Fruit fly (Drosophila melanogaster): ENCODE measurements around the gene SCaMC.

The SCaMC gene

dm6 chr3L:12414189-12414964 is at the start of gene SCaMC:
SCaMC (minus strand) TSS chr3L:12414842.
- TF ChIP-seq EcR (GFP tag; optimal IDR thresholded peaks at IDR 0.05) (no peak), CG34367 (tag; optimal IDR thresholded peaks at IDR 0.05) (no peak), CG8159 (tag; optimal IDR thresholded peaks at IDR 0.05) (no peak), CG9948 (tag; optimal IDR thresholded peaks at IDR 0.05) (no peak), Snoo (tag; optimal IDR thresholded peaks at IDR 0.05) (no peak), CG14655 (GFP tag; optimal IDR thresholded peaks at IDR 0.05) (no peak), CG4496 (GFP tag; IDR thresholded peaks at IDR 0.05) (no peak), CG8301 (tag; optimal IDR thresholded peaks at IDR 0.05) (no peak), CG10348 (GFP tag; IDR thresholded peaks at IDR 0.05) (no peak)

- TF ChIP-seq CG9948 (tag; optimal IDR thresholded peaks at IDR 0.05) (no peak), CG12605 (GFP tag; IDR thresholded peaks at IDR 0.05) (no peak), CG4496 (GFP tag; IDR thresholded peaks at IDR 0.05) (no peak), EcR (GFP tag; optimal IDR thresholded peaks at IDR 0.05) (no peak), Pif1A (GFP tag; optimal IDR thresholded peaks at IDR 0.05) (no peak), CG8159 (tag; optimal IDR thresholded peaks at IDR 0.05) (no peak), CG15710 (tag; optimal IDR thresholded peaks at IDR 0.05) (no peak), CG8301 (tag; optimal IDR thresholded peaks at IDR 0.05) (no peak), CG10348 (GFP tag; IDR thresholded peaks at IDR 0.05) (no peak), CG17806 (tag; optimal IDR thresholded peaks at IDR 0.05) (no peak), Ets98B (GFP tag; IDR thresholded peaks at IDR 0.05) (no peak), gl (tag; optimal IDR thresholded peaks at IDR 0.05) (no peak), CG34367 (tag; optimal IDR thresholded peaks at IDR 0.05) (no peak), D1 (tag; optimal IDR thresholded peaks at IDR 0.05) (no peak), CG32121 (GFP tag; IDR thresholded peaks at IDR 0.05) (no peak)
Measured at dm6 chr3L:12463580-12463979, 48.9 kb upstream of the SCaMC start.

- TF ChIP-seq Snoo (tag; optimal IDR thresholded peaks at IDR 0.05) (no peak), gl (tag; optimal IDR thresholded peaks at IDR 0.05) (no peak), CG32121 (GFP tag; IDR thresholded peaks at IDR 0.05) (no peak), fd96Ca (GFP tag; IDR thresholded peaks at IDR 0.05) (no peak), EcR (GFP tag; optimal IDR thresholded peaks at IDR 0.05) (no peak), CG12605 (GFP tag; IDR thresholded peaks at IDR 0.05) (no peak), CG9948 (tag; optimal IDR thresholded peaks at IDR 0.05) (no peak), Ets98B (GFP tag; IDR thresholded peaks at IDR 0.05) (no peak)
Measured at dm6 chr3L:12461953-12462352, 47.3 kb upstream of the SCaMC start.

- TF ChIP-seq rn (GFP tag; IDR thresholded peaks at IDR 0.05) (peak; percentile 11; the same call in 1 of the 2 replicates), CG34367 (tag; optimal IDR thresholded peaks at IDR 0.05) (peak; percentile 44), Snoo (tag; optimal IDR thresholded peaks at IDR 0.05) (peak; percentile 36), CG9948 (tag; optimal IDR thresholded peaks at IDR 0.05) (peak; percentile 75), CG12605 (GFP tag; IDR thresholded peaks at IDR 0.05) (no peak), fd96Ca (GFP tag; IDR thresholded peaks at IDR 0.05) (no peak), CG13204 (GFP tag; optimal IDR thresholded peaks at IDR 0.05) (no peak), Pif1B (GFP tag; optimal IDR thresholded peaks at IDR 0.05) (peak; percentile 35), CG8159 (tag; optimal IDR thresholded peaks at IDR 0.05) (peak; percentile 85), CG14655 (GFP tag; optimal IDR thresholded peaks at IDR 0.05) (peak; percentile 67), CG4496 (GFP tag; IDR thresholded peaks at IDR 0.05) (no peak), gl (tag; optimal IDR thresholded peaks at IDR 0.05) (no peak), Pif1A (GFP tag; optimal IDR thresholded peaks at IDR 0.05) (peak; percentile 57), CG8301 (tag; optimal IDR thresholded peaks at IDR 0.05) (peak; percentile 63), CG17806 (tag; optimal IDR thresholded peaks at IDR 0.05) (peak; percentile 73), CG15710 (tag; optimal IDR thresholded peaks at IDR 0.05) (peak; percentile 69), CG32121 (GFP tag; IDR thresholded peaks at IDR 0.05) (no peak), EcR (GFP tag; optimal IDR thresholded peaks at IDR 0.05) (no peak), CG10348 (GFP tag; IDR thresholded peaks at IDR 0.05) (no peak), D1 (tag; optimal IDR thresholded peaks at IDR 0.05) (peak; percentile 64), Ets98B (GFP tag; IDR thresholded peaks at IDR 0.05) (no peak)
Measured at dm6 chr3L:12456916-12457662, 42.4 kb upstream of the SCaMC start.

- TF ChIP-seq D1 (tag; optimal IDR thresholded peaks at IDR 0.05) (no peak), fd96Ca (GFP tag; IDR thresholded peaks at IDR 0.05) (no peak), CG4496 (GFP tag; IDR thresholded peaks at IDR 0.05) (no peak), CG8301 (tag; optimal IDR thresholded peaks at IDR 0.05) (peak; percentile 24), Snoo (tag; optimal IDR thresholded peaks at IDR 0.05) (no peak), Pif1A (GFP tag; optimal IDR thresholded peaks at IDR 0.05) (peak; percentile 33), CG34367 (tag; optimal IDR thresholded peaks at IDR 0.05) (peak; percentile 33), Pif1B (GFP tag; optimal IDR thresholded peaks at IDR 0.05) (no peak), CG14655 (GFP tag; optimal IDR thresholded peaks at IDR 0.05) (peak; percentile 40), CG32121 (GFP tag; IDR thresholded peaks at IDR 0.05) (no peak), CG10348 (GFP tag; IDR thresholded peaks at IDR 0.05) (no peak), Ets98B (GFP tag; IDR thresholded peaks at IDR 0.05) (no peak), CG13204 (GFP tag; optimal IDR thresholded peaks at IDR 0.05) (peak; percentile 29), CG17806 (tag; optimal IDR thresholded peaks at IDR 0.05) (peak; percentile 37), gl (tag; optimal IDR thresholded peaks at IDR 0.05) (no peak), rn (GFP tag; IDR thresholded peaks at IDR 0.05) (no peak), CG12605 (GFP tag; IDR thresholded peaks at IDR 0.05) (no peak), CG8159 (tag; optimal IDR thresholded peaks at IDR 0.05) (peak; percentile 70), EcR (GFP tag; optimal IDR thresholded peaks at IDR 0.05) (no peak), CG15710 (tag; optimal IDR thresholded peaks at IDR 0.05) (peak; percentile 67), CG9948 (tag; optimal IDR thresholded peaks at IDR 0.05) (peak; percentile 22)
Measured at dm6 chr3L:12455034-12455433, 40.4 kb upstream of the SCaMC start.
